Fruit fly (Drosophila melanogaster) whole organism, prepupa: ENCODE results near the gene CG15141.

ENCODE experiments used
- CG10631 ChIP-seq: fragments of 200-800 bp; sonication (Bioruptor generic); optimal IDR thresholded peaks from 2 replicates; lab custom pipeline; 2016; ENCODE audit warnings: missing biosample characterization, missing genetic modification characterization
- CG10669 ChIP-seq: fragments of 200-800 bp; sonication (Bioruptor generic); optimal IDR thresholded peaks from 3 replicates; lab custom pipeline; 2018; ENCODE audit warnings: missing biosample characterization, mild to moderate bottlenecking, missing genetic modification characterization, moderate library complexity
- CG11294 ChIP-seq: fragments of 200-800 bp; sonication (Bioruptor generic); IDR thresholded peaks from 2 replicates; pipeline ENCODE4 v1.3.6; 2022; ENCODE audit warnings: missing biosample characterization, missing genetic modification characterization
- CG11762 ChIP-seq: fragments of 200-800 bp; sonication (Bioruptor generic); optimal IDR thresholded peaks from 3 replicates; lab custom pipeline; 2016; ENCODE audit warnings: missing biosample characterization, missing genetic modification characterization; ENCODE audit not compliant: insufficient read depth
- CG3032 ChIP-seq: fragments of 200-800 bp; optimal IDR thresholded peaks from 2 replicates; lab custom pipeline; 2019; ENCODE audit warnings: missing biosample characterization, mild to moderate bottlenecking, missing genetic modification characterization, moderate library complexity
- CG32006 ChIP-seq: fragments of 200-800 bp; sonication (Bioruptor generic); optimal IDR thresholded peaks from 3 replicates; lab custom pipeline; 2017; ENCODE audit warnings: missing biosample characterization, mild to moderate bottlenecking, missing genetic modification characterization
- CG34406 ChIP-seq: fragments of 200-800 bp; sonication (Bioruptor generic); optimal IDR thresholded peaks from 3 replicates; lab custom pipeline; 2016; ENCODE audit warnings: missing biosample characterization, missing genetic modification characterization
- CG3919 ChIP-seq: fragments of 200-800 bp; sonication (Bioruptor generic); optimal IDR thresholded peaks from 3 replicates; lab custom pipeline; 2016; ENCODE audit warnings: missing biosample characterization, missing genetic modification characterization
- CG4318 ChIP-seq: fragments of 200-800 bp; sonication (Bioruptor generic); optimal IDR thresholded peaks from 3 replicates; lab custom pipeline; 2017; ENCODE audit warnings: missing biosample characterization, mild to moderate bottlenecking, missing genetic modification characterization
- CG6163 ChIP-seq: fragments of 200-800 bp; sonication (Bioruptor generic); IDR thresholded peaks from 3 replicates; pipeline ENCODE4 v1.3.6; 2022; ENCODE audit warnings: missing biosample characterization, missing genetic modification characterization
- CG6276 ChIP-seq: fragments of 200-800 bp; sonication (Bioruptor generic); optimal IDR thresholded peaks from 2 replicates; lab custom pipeline; 2017; ENCODE audit warnings: missing biosample characterization, mild to moderate bottlenecking, missing genetic modification characterization
- CG6792 ChIP-seq: fragments of 200-800 bp; sonication (Bioruptor generic); optimal IDR thresholded peaks from 3 replicates; lab custom pipeline; 2016; ENCODE audit warnings: missing biosample characterization, missing genetic modification characterization
- CG6808 ChIP-seq: fragments of 200-800 bp; sonication (Bioruptor generic); optimal IDR thresholded peaks from 3 replicates; lab custom pipeline; 2017; ENCODE audit warnings: missing biosample characterization, missing genetic modification characterization, mild to moderate bottlenecking, moderate library complexity, missing genetic modification reagents
- CG6854 ChIP-seq: fragments of 200-800 bp; sonication (Bioruptor generic); optimal IDR thresholded peaks from 2 replicates; lab custom pipeline; 2017; ENCODE audit warnings: missing biosample characterization, mild to moderate bottlenecking, missing genetic modification characterization
- CG7368 ChIP-seq: fragments of 200-800 bp; sonication (Bioruptor generic); optimal IDR thresholded peaks from 3 replicates; lab custom pipeline; 2016; ENCODE audit warnings: missing biosample characterization, missing genetic modification characterization
- CG8119 ChIP-seq: fragments of 200-800 bp; sonication (Bioruptor generic); IDR thresholded peaks from 3 replicates; pipeline ENCODE4 v1.3.6; 2022; ENCODE audit warnings: missing biosample characterization, missing genetic modification characterization
- CG8319 ChIP-seq: fragments of 200-800 bp; sonication (Bioruptor generic); optimal IDR thresholded peaks from 3 replicates; lab custom pipeline; 2016; ENCODE audit warnings: missing biosample characterization, missing genetic modification characterization
- CG8632 ChIP-seq: fragments of 200-800 bp; sonication (Bioruptor generic); optimal IDR thresholded peaks from 3 replicates; lab custom pipeline; 2016; ENCODE audit warnings: missing biosample characterization, missing genetic modification characterization
- Eip78C ChIP-seq: fragments of 200-800 bp; sonication (Bioruptor generic); peaks from one replicate; lab custom pipeline; 2016; ENCODE audit warnings: missing biosample characterization, missing genetic modification characterization
- Ets21C ChIP-seq: fragments of 200-800 bp; sonication (Bioruptor generic); optimal IDR thresholded peaks from 3 replicates; lab custom pipeline; 2016; ENCODE audit warnings: missing biosample characterization, missing genetic modification characterization
- Ets96B ChIP-seq: fragments of 200-800 bp; optimal IDR thresholded peaks from 2 replicates; lab custom pipeline; 2019; ENCODE audit warnings: missing biosample characterization, mild to moderate bottlenecking, missing genetic modification characterization, moderate library complexity
- Hr38 ChIP-seq: sonication (Bioruptor generic); optimal IDR thresholded peaks from 2 replicates; lab custom pipeline; 2016; ENCODE audit warnings: missing biosample characterization, missing genetic modification characterization
- Hr39 ChIP-seq: fragments of 200-800 bp; sonication (Bioruptor generic); optimal IDR thresholded peaks from 2 replicates; lab custom pipeline; 2016; ENCODE audit warnings: missing biosample characterization, missing genetic modification characterization
- Hr4 ChIP-seq: fragments of 200-800 bp; sonication (Bioruptor generic); optimal IDR thresholded peaks from 3 replicates; lab custom pipeline; 2016; ENCODE audit warnings: missing biosample characterization, missing genetic modification characterization
- Smox ChIP-seq: fragments of 200-800 bp; sonication (Bioruptor generic); optimal IDR thresholded peaks from 3 replicates; lab custom pipeline; 2016; ENCODE audit warnings: missing biosample characterization, missing genetic modification characterization
- Sox102F ChIP-seq: fragments of 200-800 bp; sonication (Bioruptor generic); optimal IDR thresholded peaks from 2 replicates; lab custom pipeline; 2016; ENCODE audit warnings: missing biosample characterization, mild to moderate bottlenecking, missing genetic modification characterization
- Sox14 ChIP-seq: fragments of 200-800 bp; sonication (Bioruptor generic); optimal IDR thresholded peaks from 3 replicates; lab custom pipeline; 2016; ENCODE audit warnings: missing biosample characterization, missing genetic modification characterization
- Sox15 ChIP-seq: fragments of 200-800 bp; sonication (Bioruptor generic); optimal IDR thresholded peaks from 3 replicates; lab custom pipeline; 2016; ENCODE audit warnings: missing biosample characterization, missing genetic modification characterization
- acj6 ChIP-seq: fragments of 200-800 bp; sonication (Bioruptor generic); optimal IDR thresholded peaks from 3 replicates; lab custom pipeline; 2016; ENCODE audit warnings: missing biosample characterization, missing genetic modification characterization
- cyc ChIP-seq: fragments of 200-800 bp; sonication (Bioruptor generic); optimal IDR thresholded peaks from 3 replicates; lab custom pipeline; 2016; ENCODE audit warnings: missing biosample characterization, missing genetic modification characterization
- dac ChIP-seq: fragments of 200-800 bp; sonication (Bioruptor generic); optimal IDR thresholded peaks from 2 replicates; lab custom pipeline; 2017; ENCODE audit warnings: missing biosample characterization, mild to moderate bottlenecking, missing genetic modification characterization
- dsx ChIP-seq: fragments of 200-800 bp; optimal IDR thresholded peaks from 3 replicates; lab custom pipeline; 2019; ENCODE audit warnings: missing biosample characterization, mild to moderate bottlenecking, missing genetic modification characterization, moderate library complexity; ENCODE audit not compliant: poor library complexity, severe bottlenecking
- eg ChIP-seq: fragments of 200-800 bp; sonication (Bioruptor generic); IDR thresholded peaks from 3 replicates; pipeline ENCODE4 v1.3.6; 2022; ENCODE audit warnings: missing biosample characterization, missing genetic modification characterization
- fd59A ChIP-seq: fragments of 200-800 bp; sonication (Bioruptor generic); optimal IDR thresholded peaks from 2 replicates; lab custom pipeline; 2017; ENCODE audit warnings: missing biosample characterization, mild to moderate bottlenecking, missing genetic modification characterization, missing genetic modification reagents
- fd85E ChIP-seq: fragments of 200-800 bp; sonication (Bioruptor generic); optimal IDR thresholded peaks from 3 replicates; lab custom pipeline; 2016; ENCODE audit warnings: missing biosample characterization, missing genetic modification characterization
- fkh ChIP-seq: fragments of 200-800 bp; sonication (Bioruptor generic); optimal IDR thresholded peaks from 3 replicates; lab custom pipeline; 2017; ENCODE audit warnings: missing biosample characterization, mild to moderate bottlenecking, missing genetic modification characterization, moderate library complexity
- lz ChIP-seq: fragments of 200-800 bp; sonication (Bioruptor generic); optimal IDR thresholded peaks from 3 replicates; lab custom pipeline; 2016; ENCODE audit warnings: missing biosample characterization, missing genetic modification characterization
- salr ChIP-seq, 2 experiments: fragments of 200-800 bp; sonication (Bioruptor generic); optimal IDR thresholded peaks; 3 replicates each; lab custom pipeline; 2016 to 2018; ENCODE audit warnings: missing biosample characterization in 2 of 2, missing genetic modification characterization in 2 of 2, mild to moderate bottlenecking in 1 of 2
- svp ChIP-seq: fragments of 200-800 bp; sonication (Bioruptor generic); peaks from one replicate; lab custom pipeline; 2016; ENCODE audit warnings: missing biosample characterization, missing genetic modification characterization
- topi ChIP-seq: fragments of 200-800 bp; sonication (Bioruptor generic); optimal IDR thresholded peaks from 3 replicates; lab custom pipeline; 2016; ENCODE audit warnings: missing biosample characterization, missing genetic modification characterization

Gene CG15141

DNA sequence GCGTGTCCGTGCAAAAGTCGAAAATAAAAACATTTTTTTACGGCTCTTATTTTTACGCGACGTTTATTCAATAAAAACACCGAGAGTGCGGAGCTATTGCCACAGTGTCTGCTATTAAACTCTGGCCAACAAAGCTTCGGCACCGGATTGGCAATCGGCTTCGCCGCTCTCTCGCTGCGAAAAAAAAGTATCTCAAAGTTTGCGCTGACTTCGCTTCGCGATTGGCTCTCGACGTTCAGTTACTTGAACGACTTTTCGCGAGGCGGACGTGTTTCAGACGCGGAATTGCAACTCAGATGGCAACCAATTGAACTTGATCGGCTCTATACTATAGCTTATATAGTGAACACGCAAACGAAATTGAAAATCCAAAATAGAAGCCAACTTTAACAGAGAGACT lies 21.3 kb upstream of the CG15141 start (continued):
- TF ChIP-seq CG34406 (GFP tag; lab: Kevin White, UChicago) (no peak), Ets21C (GFP tag; lab: Kevin White, UChicago) (no peak), CG6854 (peak; percentile 60), CG6792 (GFP tag; lab: Kevin White, UChicago) (no peak), CG6808 (GFP tag; lab: Kevin White, UChicago) (peak; percentile 49), CG11294 (GFP tag; lab: Robert Waterston, UW) (no peak; the same call in 1 of the 2 replicates), cyc (GFP tag; lab: Kevin White, UChicago) (no peak), dac (GFP tag; lab: Kevin White, UChicago) (no peak), CG6163 (GFP tag; lab: Robert Waterston, UW) (peak; percentile 81; the same call in 2 of the 3 replicates), Sox14 (GFP tag; lab: Kevin White, UChicago) (peak; percentile 33), fd85E (no peak), svp (GFP tag; lab: Kevin White, UChicago) (peak; percentile 87), Ets96B (tag; lab: Kevin White, UChicago) (peak; percentile 45), eg (GFP tag; lab: Robert Waterston, UW) (no peak; the same call in 2 of the 3 replicates), CG8632 (GFP tag; lab: Kevin White, UChicago) (no peak), Hr4 (no peak), acj6 (GFP tag; lab: Kevin White, UChicago) (no peak), topi (GFP tag; lab: Kevin White, UChicago) (peak; percentile 20), CG11762 (GFP tag; lab: Kevin White, UChicago) (no peak), Sox15 (GFP tag; lab: Kevin White, UChicago) (no peak), CG10631 (GFP tag; lab: Kevin White, UChicago) (no peak), dsx (no peak), Sox102F (GFP tag; lab: Kevin White, UChicago) (peak; percentile 50), fd59A (GFP tag; lab: Kevin White, UChicago) (no peak), Eip78C (GFP tag; lab: Kevin White, UChicago) (peak; percentile 65), CG8319 (GFP tag; lab: Kevin White, UChicago) (no peak), CG3919 (GFP tag; lab: Kevin White, UChicago) (peak; percentile 36), CG32006 (GFP tag; lab: Kevin White, UChicago) (peak; percentile 24), salr (GFP tag; optimal IDR thresholded peaks at IDR 0.05; lab: Kevin White, UChicago) (peak in 1 of 2 experiments; percentile 38), Smox (no peak)

- TF ChIP-seq fd59A (GFP tag; lab: Kevin White, UChicago): no peak
- no peak for TF ChIP-seq Sox14 (GFP tag; lab: Kevin White, UChicago)
- no peak for TF ChIP-seq CG10669 (GFP tag; lab: Kevin White, UChicago)
- no peak for TF ChIP-seq Hr39 (GFP tag; lab: Kevin White, UChicago)
- TF ChIP-seq CG4318 (GFP tag; lab: Kevin White, UChicago): no peak
- TF ChIP-seq Hr38: no peak
- no peak for TF ChIP-seq CG7368 (GFP tag; lab: Kevin White, UChicago)
- no peak for TF ChIP-seq CG34406 (GFP tag; lab: Kevin White, UChicago)
- TF ChIP-seq CG8119: no peak
- no peak for TF ChIP-seq fkh (GFP tag; lab: Kevin White, UChicago)
- TF ChIP-seq CG11294 (GFP tag; lab: Robert Waterston, UW): no peak
- no peak for TF ChIP-seq CG8632 (GFP tag; lab: Kevin White, UChicago)
- TF ChIP-seq Sox102F (GFP tag; lab: Kevin White, UChicago): no peak
- TF ChIP-seq CG32006 (GFP tag; lab: Kevin White, UChicago): no peak
- TF ChIP-seq Ets21C (GFP tag; lab: Kevin White, UChicago): no peak
- TF ChIP-seq CG6854: no peak
- no peak for TF ChIP-seq CG6276
- no peak for TF ChIP-seq CG3032 (tag; lab: Kevin White, UChicago)
- TF ChIP-seq lz (GFP tag; lab: Kevin White, UChicago): no peak
- TF ChIP-seq, all 60 proteins: peak for 0
Observed at dm6 chr2L:17390782-17391181, 19.7 kb upstream of the CG15141 start.
